Worm (Caenorhabditis elegans) whole organism, mixed stage, embryonic: Measurements from ENCODE around the gene dpy-7.

Experiments
- ces-1 ChIP-seq: fragments of 150-350 bp; optimal IDR thresholded peaks from 2 replicates; lab custom pipeline; 2014; ENCODE audit warnings: missing biosample characterization, missing genetic modification reagents, missing genetic modification characterization
- elt-3 ChIP-seq: fragments of 150-350 bp; optimal IDR thresholded peaks from 2 replicates; lab custom pipeline; 2014; ENCODE audit warnings: missing biosample characterization, missing genetic modification characterization
- ham-2 ChIP-seq: fragments of 200-800 bp; sonication (Bioruptor generic); optimal IDR thresholded peaks from 2 replicates; lab custom pipeline; 2018; ENCODE audit warnings: mild to moderate bottlenecking, missing genetic modification characterization, missing compliant biosample characterization
- lsy-2 ChIP-seq: fragments of 150-350 bp; optimal IDR thresholded peaks from 2 replicates; lab custom pipeline; 2014; ENCODE audit warnings: missing biosample characterization, missing genetic modification characterization
- mab-5 ChIP-seq: fragments of 150-350 bp; optimal IDR thresholded peaks from 2 replicates; lab custom pipeline; 2014; ENCODE audit warnings: missing biosample characterization, missing genetic modification characterization
- mep-1 ChIP-seq: fragments of 150-350 bp; optimal IDR thresholded peaks from 2 replicates; lab custom pipeline; 2017; ENCODE audit warnings: missing biosample characterization, missing genetic modification reagents, missing genetic modification characterization, inconsistent platforms
- nhr-237 ChIP-seq: fragments of 150-350 bp; optimal IDR thresholded peaks from 2 replicates; lab custom pipeline; 2014; ENCODE audit warnings: missing biosample characterization, missing genetic modification characterization
- nhr-28 ChIP-seq: fragments of 150-350 bp; optimal IDR thresholded peaks from 2 replicates; lab custom pipeline; 2014; ENCODE audit warnings: missing biosample characterization, missing genetic modification characterization
- pha-4 ChIP-seq: fragments of 150-350 bp; optimal IDR thresholded peaks from 2 replicates; lab custom pipeline; 2018; ENCODE audit warnings: missing biosample characterization, missing genetic modification reagents, missing genetic modification characterization
- sem-2 ChIP-seq: fragments of 200-800 bp; sonication (Bioruptor generic); optimal IDR thresholded peaks from 2 replicates; lab custom pipeline; 2018; ENCODE audit warnings: mild to moderate bottlenecking, missing genetic modification characterization, missing compliant biosample characterization
- unc-39 ChIP-seq: fragments of 150-350 bp; optimal IDR thresholded peaks from 2 replicates; lab custom pipeline; 2014; ENCODE audit warnings: missing biosample characterization, missing genetic modification characterization
- ztf-11 ChIP-seq: fragments of 150-350 bp; optimal IDR thresholded peaks from 2 replicates; lab custom pipeline; 2014; ENCODE audit warnings: missing biosample characterization, missing genetic modification characterization

ce11 chrX:7519569-7519968, 18.0 kb downstream of the dpy-7 start, which contains the start of gene chts-1:
- no peak for TF ChIP-seq nhr-237 (tag; lab: Kevin White, UChicago)
- no peak for TF ChIP-seq unc-39 (tag; lab: Kevin White, UChicago)
- TF ChIP-seq ham-2 (GFP tag; lab: Kevin White, UChicago) = no peak
- no peak for TF ChIP-seq nhr-28 (tag; lab: Kevin White, UChicago)
- TF ChIP-seq elt-3 (tag; lab: Kevin White, UChicago) = no peak
- no peak for TF ChIP-seq mep-1
- TF ChIP-seq sem-2 (GFP tag; lab: Kevin White, UChicago) = no peak
- no peak for TF ChIP-seq lsy-2 (tag; lab: Kevin White, UChicago)
- TF ChIP-seq pha-4 = no peak
- TF ChIP-seq ztf-11 (tag; lab: Kevin White, UChicago) = no peak
- no peak for TF ChIP-seq ces-1 (GFP tag; lab: Kevin White, UChicago)
- no peak for TF ChIP-seq mab-5
